Fruit fly (Drosophila melanogaster) whole organism, embryonic: ENCODE results near the gene mio.

Experiments
- Antp ChIP-seq: fragments of 200-800 bp; sonication (Bioruptor generic); optimal IDR thresholded peaks from 3 replicates; lab custom pipeline; 2016; ENCODE audit warnings: missing biosample characterization, missing genetic modification characterization
- Blimp-1 ChIP-seq: fragments of 200-800 bp; sonication (Bioruptor generic); optimal IDR thresholded peaks from 3 replicates; lab custom pipeline; 2018; ENCODE audit warnings: missing biosample characterization, missing genetic modification characterization, mild to moderate bottlenecking, moderate library complexity, missing genetic modification reagents
- BtbVII ChIP-seq: fragments of 200-800 bp; sonication (Bioruptor generic); optimal IDR thresholded peaks from 3 replicates; lab custom pipeline; 2017; ENCODE audit warnings: missing biosample characterization, mild to moderate bottlenecking, missing genetic modification characterization
- CG10979 ChIP-seq: fragments of 200-800 bp; sonication (Bioruptor generic); optimal IDR thresholded peaks from 2 replicates; lab custom pipeline; 2018; ENCODE audit warnings: missing biosample characterization, mild to moderate bottlenecking, missing genetic modification characterization, moderate library complexity
- CG12104 ChIP-seq: fragments of 200-800 bp; sonication (Bioruptor generic); optimal IDR thresholded peaks from 3 replicates; lab custom pipeline; 2016; ENCODE audit warnings: missing biosample characterization, missing genetic modification characterization
- CG12236 ChIP-seq: fragments of 200-800 bp; sonication (Bioruptor generic); optimal IDR thresholded peaks from 2 replicates; lab custom pipeline; 2016; ENCODE audit warnings: missing biosample characterization, missing genetic modification characterization
- CG13287 ChIP-seq: fragments of 200-800 bp; sonication (Bioruptor generic); IDR thresholded peaks from 2 replicates; pipeline ENCODE4 v1.3.6; 2022; ENCODE audit warnings: missing biosample characterization, missing genetic modification characterization; ENCODE audit not compliant: partially characterized antibody
- CG18262 ChIP-seq: fragments of 200-800 bp; optimal IDR thresholded peaks from 3 replicates; lab custom pipeline; 2019; ENCODE audit warnings: missing biosample characterization, mild to moderate bottlenecking, missing genetic modification characterization, moderate library complexity
- CG18764 ChIP-seq: fragments of 200-800 bp; sonication (Bioruptor generic); optimal IDR thresholded peaks from 3 replicates; lab custom pipeline; 2016; ENCODE audit warnings: missing biosample characterization, missing genetic modification characterization
- CG2120 ChIP-seq: fragments of 200-800 bp; sonication (Bioruptor generic); optimal IDR thresholded peaks from 3 replicates; lab custom pipeline; 2016; ENCODE audit warnings: missing biosample characterization, missing genetic modification characterization
- CG31388 ChIP-seq: fragments of 200-800 bp; sonication (Bioruptor generic); optimal IDR thresholded peaks from 2 replicates; lab custom pipeline; 2016; ENCODE audit warnings: missing biosample characterization, missing genetic modification characterization
- CG3163 ChIP-seq: fragments of 200-800 bp; sonication (Bioruptor generic); optimal IDR thresholded peaks from 3 replicates; lab custom pipeline; 2016; ENCODE audit warnings: missing biosample characterization, missing genetic modification characterization
- CG32767 ChIP-seq: fragments of 200-800 bp; sonication (Bioruptor generic); IDR thresholded peaks from 2 replicates; pipeline ENCODE4 v1.3.6; 2022; ENCODE audit warnings: missing biosample characterization, missing genetic modification characterization
- CG3838 ChIP-seq: fragments of 200-800 bp; sonication (Bioruptor generic); optimal IDR thresholded peaks from 3 replicates; lab custom pipeline; 2016; ENCODE audit warnings: missing biosample characterization, missing genetic modification characterization
- CG43689 ChIP-seq: fragments of 200-800 bp; sonication (Bioruptor generic); IDR thresholded peaks from 2 replicates; pipeline ENCODE4 v1.3.6; 2022; ENCODE audit warnings: missing biosample characterization, missing genetic modification characterization
- CG9609 ChIP-seq: fragments of 200-800 bp; sonication (Bioruptor generic); optimal IDR thresholded peaks from 3 replicates; lab custom pipeline; 2016; ENCODE audit warnings: missing biosample characterization, missing genetic modification characterization
- CkIIα-i1 ChIP-seq: fragments of 200-800 bp; sonication (Bioruptor generic); IDR thresholded peaks from 2 replicates; pipeline ENCODE4 v1.3.6; 2022; ENCODE audit warnings: missing biosample characterization, missing genetic modification characterization
- CoRest ChIP-seq: fragments of 200-800 bp; sonication (Bioruptor generic); optimal IDR thresholded peaks from 3 replicates; lab custom pipeline; 2018; ENCODE audit warnings: missing biosample characterization, mild to moderate bottlenecking, missing genetic modification characterization, moderate library complexity
- Dad ChIP-seq: fragments of 200-800 bp; sonication (Bioruptor generic); optimal IDR thresholded peaks from 3 replicates; lab custom pipeline; 2016; ENCODE audit warnings: missing biosample characterization, missing genetic modification characterization
- Dfd ChIP-seq, 2 experiments: fragments of >200 bp; optimal IDR thresholded peaks; 2 replicates each; lab custom pipeline; 2017; ENCODE audit warnings: missing biosample characterization in 2 of 2, missing genetic modification characterization in 2 of 2
- Gsc ChIP-seq: fragments of 200-800 bp; sonication (Bioruptor generic); IDR thresholded peaks from 2 replicates; pipeline ENCODE4 v1.3.6; 2022; ENCODE audit warnings: missing biosample characterization, missing genetic modification characterization
- Hr39 ChIP-seq: fragments of >200 bp; optimal IDR thresholded peaks from 2 replicates; lab custom pipeline; 2017
- Hsf ChIP-seq: fragments of 200-800 bp; sonication (Bioruptor generic); optimal IDR thresholded peaks from 3 replicates; lab custom pipeline; 2016; ENCODE audit warnings: missing biosample characterization, missing genetic modification characterization
- Mad ChIP-seq: fragments of 200-800 bp; sonication (Bioruptor generic); optimal IDR thresholded peaks from 2 replicates; lab custom pipeline; 2016; ENCODE audit warnings: missing biosample characterization, missing genetic modification characterization
- NFAT ChIP-seq: fragments of 200-800 bp; sonication (Bioruptor generic); IDR thresholded peaks from 2 replicates; pipeline ENCODE4 v1.3.6; 2022; ENCODE audit warnings: missing biosample characterization, missing genetic modification characterization
- NK7.1 ChIP-seq: fragments of 200-800 bp; sonication (Bioruptor generic); optimal IDR thresholded peaks from 3 replicates; lab custom pipeline; 2016; ENCODE audit warnings: missing biosample characterization, missing genetic modification characterization
- Pdp1 ChIP-seq, 2 experiments: fragments of 200-800 bp; sonication (Bioruptor generic); optimal IDR thresholded peaks; 3 replicates each; lab custom pipeline; 2016; ENCODE audit warnings: missing biosample characterization in 2 of 2, missing genetic modification characterization in 2 of 2, mild to moderate bottlenecking in 1 of 2, moderate library complexity in 1 of 2
- Usf ChIP-seq: fragments of 200-800 bp; sonication (Bioruptor generic); optimal IDR thresholded peaks from 2 replicates; lab custom pipeline; 2017; ENCODE audit warnings: missing genotype, missing biosample characterization, missing genetic modification characterization
- Vsx1 ChIP-seq: fragments of 200-800 bp; sonication (Bioruptor generic); optimal IDR thresholded peaks from 2 replicates; lab custom pipeline; 2017; ENCODE audit warnings: missing biosample characterization, mild to moderate bottlenecking, missing genetic modification characterization, missing genetic modification reagents
- btn ChIP-seq: fragments of 200-800 bp; sonication (Bioruptor generic); optimal IDR thresholded peaks from 2 replicates; lab custom pipeline; 2016; ENCODE audit warnings: missing biosample characterization, missing genetic modification characterization
- corto ChIP-seq: fragments of 200-800 bp; sonication (Bioruptor generic); optimal IDR thresholded peaks from 2 replicates; lab custom pipeline; 2016; ENCODE audit warnings: missing biosample characterization, mild to moderate bottlenecking, missing genetic modification characterization, moderate library complexity
- cwo ChIP-seq: fragments of 200-800 bp; sonication (Bioruptor generic); optimal IDR thresholded peaks from 3 replicates; lab custom pipeline; 2017; ENCODE audit warnings: missing biosample characterization, missing genetic modification characterization, mild to moderate bottlenecking, moderate library complexity, missing genetic modification reagents
- dmrt99B ChIP-seq: fragments of 200-800 bp; sonication (Bioruptor generic); optimal IDR thresholded peaks from 2 replicates; lab custom pipeline; 2018; ENCODE audit warnings: missing biosample characterization, mild to moderate bottlenecking, missing genetic modification characterization, moderate library complexity
- gsb-n ChIP-seq: fragments of 200-800 bp; sonication (Bioruptor generic); optimal IDR thresholded peaks from 3 replicates; lab custom pipeline; 2018; ENCODE audit warnings: missing biosample characterization, mild to moderate bottlenecking, missing genetic modification characterization
- jing ChIP-seq: fragments of 200-800 bp; sonication (Bioruptor generic); optimal IDR thresholded peaks from 2 replicates; lab custom pipeline; 2018; ENCODE audit warnings: missing biosample characterization, mild to moderate bottlenecking, missing genetic modification characterization
- lab ChIP-seq: fragments of 200-800 bp; sonication (Bioruptor generic); optimal IDR thresholded peaks from 3 replicates; lab custom pipeline; 2017; ENCODE audit warnings: missing biosample characterization, missing genetic modification characterization, mild to moderate bottlenecking, moderate library complexity, missing genetic modification reagents
- lola ChIP-seq, 3 experiments: fragments of >200 bp in 2 of 3; fragments of 200-800 bp in 1 of 3; sonication (Bioruptor generic) in 1 of 3; optimal IDR thresholded peaks; 2 replicates each; lab custom pipeline; 2017 to 2019; ENCODE audit warnings: missing biosample characterization in 3 of 3, missing genetic modification characterization in 3 of 3, mild to moderate bottlenecking in 1 of 3, moderate library complexity in 1 of 3
- maf-S ChIP-seq: fragments of 200-800 bp; sonication (Bioruptor generic); optimal IDR thresholded peaks from 2 replicates; lab custom pipeline; 2016; ENCODE audit warnings: missing biosample characterization, missing genetic modification characterization
- mirr ChIP-seq: fragments of 200-800 bp; sonication (Bioruptor generic); optimal IDR thresholded peaks from 3 replicates; lab custom pipeline; 2018; ENCODE audit warnings: missing biosample characterization, mild to moderate bottlenecking, missing genetic modification characterization
- nerfin-2 ChIP-seq: fragments of 200-800 bp; sonication (Bioruptor generic); IDR thresholded peaks from 2 replicates; pipeline ENCODE4 v1.3.6; 2022; ENCODE audit warnings: missing biosample characterization, missing genetic modification characterization; ENCODE audit not compliant: partially characterized antibody
- pb ChIP-seq: fragments of 200-800 bp; sonication (Bioruptor generic); optimal IDR thresholded peaks from 3 replicates; lab custom pipeline; 2016; ENCODE audit warnings: missing biosample characterization, missing genetic modification characterization
- pfk ChIP-seq: fragments of 200-800 bp; sonication (Bioruptor generic); optimal IDR thresholded peaks from 2 replicates; lab custom pipeline; 2018; ENCODE audit warnings: missing biosample characterization, mild to moderate bottlenecking, missing genetic modification characterization, moderate library complexity
- pita ChIP-seq: fragments of 200-800 bp; sonication (Bioruptor generic); optimal IDR thresholded peaks from 2 replicates; lab custom pipeline; 2017; ENCODE audit warnings: missing biosample characterization, mild to moderate bottlenecking, missing genetic modification characterization
- repo ChIP-seq: fragments of 200-800 bp; sonication (Bioruptor generic); optimal IDR thresholded peaks from 2 replicates; lab custom pipeline; 2016; ENCODE audit warnings: missing biosample characterization, missing genetic modification characterization
- sens ChIP-seq: fragments of 200-800 bp; sonication (Bioruptor generic); peaks from one replicate; lab custom pipeline; 2016; ENCODE audit warnings: missing biosample characterization, missing genetic modification characterization
- slou ChIP-seq: fragments of 200-800 bp; sonication (Bioruptor generic); optimal IDR thresholded peaks from 3 replicates; lab custom pipeline; 2016; ENCODE audit warnings: missing biosample characterization, missing genetic modification characterization
- tna ChIP-seq: fragments of 200-800 bp; sonication (Bioruptor generic); IDR thresholded peaks from 2 replicates; pipeline ENCODE4 v1.3.6; 2022; ENCODE audit warnings: missing biosample characterization, missing genetic modification characterization; ENCODE audit not compliant: partially characterized antibody
- trem ChIP-seq: fragments of 200-800 bp; optimal IDR thresholded peaks from 3 replicates; lab custom pipeline; 2019; ENCODE audit warnings: missing biosample characterization, mild to moderate bottlenecking, missing genetic modification characterization, moderate library complexity
- unc-4 ChIP-seq: fragments of 200-800 bp; sonication (Bioruptor generic); IDR thresholded peaks from 2 replicates; pipeline ENCODE4 v1.3.6; 2022; ENCODE audit warnings: missing biosample characterization, missing genetic modification characterization; ENCODE audit not compliant: partially characterized antibody
- vvl ChIP-seq: fragments of 200-800 bp; sonication (Bioruptor generic); IDR thresholded peaks from 2 replicates; pipeline ENCODE4 v1.3.6; 2022; ENCODE audit warnings: missing biosample characterization, missing genetic modification characterization
- zfh2 ChIP-seq: fragments of 200-800 bp; sonication (Bioruptor generic); optimal IDR thresholded peaks from 2 replicates; lab custom pipeline; 2016; ENCODE audit warnings: missing biosample characterization, missing genetic modification characterization

Gene mio

dm6 chr2L:2179366-2179765 is 37.7 kb upstream of the mio start (continued):
- TF ChIP-seq nerfin-2 (GFP tag; lab: Robert Waterston, UW) (no peak), CG13287 (no peak; the same call in 1 of the 2 replicates), tna (no peak), pb (GFP tag; lab: Kevin White, UChicago) (peak; percentile 48), Vsx1 (peak; percentile 8), corto (no peak), Dfd (GFP tag; optimal IDR thresholded peaks at IDR 0.05; lab: Kevin White, UChicago) (no peak), trem (no peak), CkIIα-i1 (GFP tag; lab: Robert Waterston, UW) (no peak), mirr (GFP tag; lab: Kevin White, UChicago) (peak; percentile 71), slou (GFP tag; lab: Kevin White, UChicago) (no peak), CG18764 (GFP tag; lab: Kevin White, UChicago) (peak; percentile 59), CG18262 (tag; lab: Kevin White, UChicago) (peak; percentile 46), zfh2 (GFP tag; lab: Kevin White, UChicago) (peak; percentile 83), Mad (peak; percentile 40), Pdp1 (GFP tag; optimal IDR thresholded peaks at IDR 0.05; lab: Kevin White, UChicago) (peak; percentile 73 to 82), vvl (GFP tag; lab: Robert Waterston, UW) (peak; percentile 66; the same call in 1 of the 2 replicates), jing (GFP tag; lab: Kevin White, UChicago) (peak; percentile 63), maf-S (GFP tag; lab: Kevin White, UChicago) (peak; percentile 80), CG3163 (GFP tag; lab: Kevin White, UChicago) (peak; percentile 45), CG3838 (GFP tag; lab: Kevin White, UChicago) (peak; percentile 6), cwo (GFP tag; lab: Kevin White, UChicago) (peak; percentile 74), lola (GFP tag; optimal IDR thresholded peaks at IDR 0.05; lab: Kevin White, UChicago) (no peak), CG12104 (GFP tag; lab: Kevin White, UChicago) (no peak), Hr39 (lab: Kevin White, UChicago) (no peak), btn (GFP tag; lab: Kevin White, UChicago) (peak; percentile 56), Blimp-1 (GFP tag; lab: Kevin White, UChicago) (peak; percentile 61), CG2120 (GFP tag; lab: Kevin White, UChicago) (peak; percentile 91), pfk (no peak), unc-4 (GFP tag; lab: Robert Waterston, UW) (no peak), CG43689 (GFP tag; lab: Robert Waterston, UW) (peak; percentile 15; the same call in 1 of the 2 replicates), gsb-n (tag; lab: Kevin White, UChicago) (peak; percentile 38), repo (no peak), CG31388 (GFP tag; lab: Kevin White, UChicago) (peak; percentile 2), Hsf (GFP tag; lab: Kevin White, UChicago) (peak; percentile 71), NFAT (GFP tag; lab: Robert Waterston, UW) (peak; percentile 34; the same call in 1 of the 2 replicates), CG10979 (tag; lab: Kevin White, UChicago) (peak; percentile 13), Usf (GFP tag; lab: Kevin White, UChicago) (peak; percentile 28), NK7.1 (GFP tag; lab: Kevin White, UChicago) (peak; percentile 35), CG12236 (GFP tag; lab: Kevin White, UChicago) (peak; percentile 8), sens (GFP tag; lab: Kevin White, UChicago) (peak; percentile 87), CoRest (tag; lab: Kevin White, UChicago) (peak; percentile 84), CG9609 (GFP tag; lab: Kevin White, UChicago) (peak; percentile 82), Dad (GFP tag; lab: Kevin White, UChicago) (peak; percentile 35), lab (GFP tag; lab: Kevin White, UChicago) (peak; percentile 89), dmrt99B (peak; percentile 82), Antp (peak; percentile 90), CG32767 (peak; percentile 52), BtbVII (GFP tag; lab: Kevin White, UChicago) (peak; percentile 63), Gsc (no peak), pita (no peak)
